Worm (Caenorhabditis elegans) whole organism, early embryonic: ENCODE measurements around the gene T06C12.11.

ENCODE experiments used
- B0310.2 ChIP-seq: sonication (generic microtip); optimal IDR thresholded peaks from 2 replicates; lab custom pipeline; 2016; ENCODE audit warnings: mild to moderate bottlenecking, missing genetic modification characterization, missing compliant biosample characterization
- F13C5.2 ChIP-seq: sonication (generic microtip); optimal IDR thresholded peaks from 2 replicates; lab custom pipeline; 2017; ENCODE audit warnings: mild to moderate bottlenecking, missing genetic modification characterization, inconsistent platforms, missing compliant biosample characterization
- aly-1 ChIP-seq: sonication (generic microtip); optimal IDR thresholded peaks from 2 replicates; lab custom pipeline; 2016; ENCODE audit warnings: missing genetic modification characterization, missing compliant biosample characterization
- ama-1 ChIP-seq: fragments of 150-350 bp; optimal IDR thresholded peaks from 2 replicates; lab custom pipeline; 2014
- ceh-13 ChIP-seq: fragments of 200-800 bp; sonication (Bioruptor generic); optimal IDR thresholded peaks from 2 replicates; lab custom pipeline; 2018; ENCODE audit warnings: mild to moderate bottlenecking, missing genetic modification characterization, missing compliant biosample characterization
- ceh-36 ChIP-seq: sonication (generic microtip); optimal IDR thresholded peaks from 2 replicates; lab custom pipeline; 2016; ENCODE audit warnings: missing genetic modification characterization, inconsistent platforms, missing compliant biosample characterization
- ets-7 ChIP-seq: sonication (generic microtip); optimal IDR thresholded peaks from 2 replicates; lab custom pipeline; 2016; ENCODE audit warnings: missing genotype, missing genetic modification characterization, missing compliant biosample characterization
- flt-1 ChIP-seq: fragments of 200-800 bp; sonication (Bioruptor generic); IDR thresholded peaks from 2 replicates; pipeline ENCODE4 v1.3.6; 2022; ENCODE audit warnings: missing genetic modification characterization, missing compliant biosample characterization
- hmbx-1 ChIP-seq: sonication (generic microtip); optimal IDR thresholded peaks from 2 replicates; lab custom pipeline; 2016; ENCODE audit warnings: mild to moderate bottlenecking, missing genetic modification characterization, missing compliant biosample characterization
- hmg-4 ChIP-seq: fragments of 200-800 bp; sonication (Bioruptor generic); optimal IDR thresholded peaks from 2 replicates; lab custom pipeline; 2018; ENCODE audit warnings: mild to moderate bottlenecking, missing genetic modification characterization, missing compliant biosample characterization
- hnd-1 ChIP-seq: sonication (generic microtip); optimal IDR thresholded peaks from 2 replicates; lab custom pipeline; 2016; ENCODE audit warnings: missing genetic modification characterization, missing compliant biosample characterization
- pes-1 ChIP-seq: fragments of 200-800 bp; sonication (Bioruptor generic); IDR thresholded peaks from 2 replicates; pipeline ENCODE4 v1.3.6; 2022; ENCODE audit warnings: missing genetic modification reagents, missing genetic modification characterization, missing compliant biosample characterization
- scrt-1 ChIP-seq: fragments of 200-800 bp; sonication (Bioruptor generic); IDR thresholded peaks from 2 replicates; pipeline ENCODE4 v1.3.6; 2022; ENCODE audit warnings: missing genetic modification characterization, missing compliant biosample characterization
- sea-1 ChIP-seq: fragments of 200-800 bp; sonication (Bioruptor generic); conservative IDR thresholded peaks from 2 replicates; pipeline ENCODE4 v1.3.6; 2022; ENCODE audit warnings: missing genetic modification characterization, missing compliant biosample characterization
- tbx-11 ChIP-seq: fragments of 200-800 bp; sonication (Bioruptor generic); IDR thresholded peaks from 2 replicates; pipeline ENCODE4 v1.3.6; 2022; ENCODE audit warnings: missing genetic modification characterization, missing compliant biosample characterization
- tbx-37 ChIP-seq: fragments of 200-800 bp; sonication (Bioruptor generic); conservative IDR thresholded peaks from 2 replicates; pipeline ENCODE4 v1.3.6; 2022; ENCODE audit warnings: missing genetic modification reagents, missing genetic modification characterization, missing compliant biosample characterization
- tra-4 ChIP-seq: sonication (generic microtip); optimal IDR thresholded peaks from 2 replicates; lab custom pipeline; 2017; ENCODE audit warnings: missing genetic modification characterization, missing compliant biosample characterization

The T06C12.11 gene

ce11 chrV:15914774-15915173 lies 22.0 kb downstream of the T06C12.11 start:
- no peak for TF ChIP-seq aly-1 (tag; lab: Kevin White, UChicago)
- TF ChIP-seq tra-4 (tag; lab: Kevin White, UChicago) = no peak
- TF ChIP-seq ceh-36 (tag; lab: Kevin White, UChicago) = no peak
- no peak for TF ChIP-seq tbx-37
- TF ChIP-seq tbx-11 (GFP tag; lab: Robert Waterston, UW) = no peak
- TF ChIP-seq pes-1 = no peak
- TF ChIP-seq F13C5.2 (tag; lab: Kevin White, UChicago) = no peak
- TF ChIP-seq flt-1 (GFP tag; lab: Robert Waterston, UW) = no peak
- no peak for TF ChIP-seq hnd-1 (tag; lab: Kevin White, UChicago)
- TF ChIP-seq ets-7 (tag; lab: Kevin White, UChicago) = no peak
- TF ChIP-seq ama-1 (lab: Kevin White, UChicago) = no peak
- no peak for TF ChIP-seq B0310.2
- no peak for TF ChIP-seq hmg-4 (GFP tag; lab: Kevin White, UChicago)
- TF ChIP-seq sea-1 (GFP tag; lab: Robert Waterston, UW) = no peak

ce11 chrV:15915307-15915706 lies 22.5 kb downstream of the T06C12.11 start:
- TF ChIP-seq ama-1 (lab: Kevin White, UChicago) (no peak), ceh-13 (GFP tag; lab: Kevin White, UChicago) (no peak), scrt-1 (no peak), F13C5.2 (tag; lab: Kevin White, UChicago) (no peak), ets-7 (tag; lab: Kevin White, UChicago) (no peak), B0310.2 (no peak), tbx-37 (no peak)

- TF ChIP-seq ceh-13 (GFP tag; lab: Kevin White, UChicago) = no peak
- no peak for TF ChIP-seq hnd-1 (tag; lab: Kevin White, UChicago)
- TF ChIP-seq ama-1 (lab: Kevin White, UChicago) = no peak
- TF ChIP-seq F13C5.2 (tag; lab: Kevin White, UChicago) = no peak
- no peak for TF ChIP-seq flt-1 (GFP tag; lab: Robert Waterston, UW)
- TF ChIP-seq tbx-11 (GFP tag; lab: Robert Waterston, UW) = no peak
- TF ChIP-seq aly-1 (tag; lab: Kevin White, UChicago) = no peak
- TF ChIP-seq pes-1 = no peak
- no peak for TF ChIP-seq scrt-1
- no peak for TF ChIP-seq hmg-4 (GFP tag; lab: Kevin White, UChicago)
- TF ChIP-seq hmbx-1 (tag; lab: Kevin White, UChicago) = no peak
- no peak for TF ChIP-seq ceh-36 (tag; lab: Kevin White, UChicago)
These were observed 23.1 kb downstream of the T06C12.11 start, which contains the start of gene gst-38 for ce11 chrV:15915919-15916318. Gene gst-38 (minus strand): TSS chrV:15916070.

- no peak for TF ChIP-seq ets-7 (tag; lab: Kevin White, UChicago)
These were observed 24.7 kb downstream of the T06C12.11 start, which contains the start of gene F35E8.9 for ce11 chrV:15917458-15917857. Gene F35E8.9 (minus strand): TSS chrV:15917558.

ce11 chrV:15920273-15920672 lies 27.5 kb downstream of the T06C12.11 start, which contains the start of gene F35E8.10:
Gene F35E8.10 (minus strand): TSS chrV:15920373.
- TF ChIP-seq hnd-1 (tag; lab: Kevin White, UChicago) (no peak), scrt-1 (no peak), aly-1 (tag; lab: Kevin White, UChicago) (no peak), ama-1 (lab: Kevin White, UChicago) (no peak), sea-1 (GFP tag; lab: Robert Waterston, UW) (no peak), hmbx-1 (tag; lab: Kevin White, UChicago) (no peak), ets-7 (tag; lab: Kevin White, UChicago) (no peak), flt-1 (GFP tag; lab: Robert Waterston, UW) (no peak), tbx-37 (no peak), pes-1 (no peak), ceh-36 (tag; lab: Kevin White, UChicago) (no peak), tbx-11 (GFP tag; lab: Robert Waterston, UW) (no peak), F13C5.2 (tag; lab: Kevin White, UChicago) (no peak), B0310.2 (no peak), hmg-4 (GFP tag; lab: Kevin White, UChicago) (no peak), ceh-13 (GFP tag; lab: Kevin White, UChicago) (no peak)

- TF ChIP-seq hnd-1 (tag; lab: Kevin White, UChicago) = no peak
- no peak for TF ChIP-seq ama-1 (lab: Kevin White, UChicago)
- no peak for TF ChIP-seq tra-4 (tag; lab: Kevin White, UChicago)
- no peak for TF ChIP-seq flt-1 (GFP tag; lab: Robert Waterston, UW)
- TF ChIP-seq F13C5.2 (tag; lab: Kevin White, UChicago) = no peak
- no peak for TF ChIP-seq B0310.2
- no peak for TF ChIP-seq hmbx-1 (tag; lab: Kevin White, UChicago)
- no peak for TF ChIP-seq tbx-11 (GFP tag; lab: Robert Waterston, UW)
- TF ChIP-seq scrt-1 = no peak
- no peak for TF ChIP-seq tbx-37
- TF ChIP-seq ets-7 (tag; lab: Kevin White, UChicago) = no peak
- no peak for TF ChIP-seq ceh-36 (tag; lab: Kevin White, UChicago)
- TF ChIP-seq pes-1 = no peak
- no peak for TF ChIP-seq sea-1 (GFP tag; lab: Robert Waterston, UW)
- no peak for TF ChIP-seq aly-1 (tag; lab: Kevin White, UChicago)
- TF ChIP-seq ceh-13 (GFP tag; lab: Kevin White, UChicago) = no peak
- no peak for TF ChIP-seq hmg-4 (GFP tag; lab: Kevin White, UChicago)
These were observed 28.3 kb downstream of the T06C12.11 start, which contains the start of gene cdr-1 for ce11 chrV:15921102-15921501. Gene cdr-1 (plus strand): TSS chrV:15921309.

- no peak for TF ChIP-seq B0310.2
- TF ChIP-seq sea-1 (GFP tag; lab: Robert Waterston, UW) = no peak
- TF ChIP-seq tbx-11 (GFP tag; lab: Robert Waterston, UW) = no peak
- no peak for TF ChIP-seq aly-1 (tag; lab: Kevin White, UChicago)
- TF ChIP-seq scrt-1 = no peak
- no peak for TF ChIP-seq F13C5.2 (tag; lab: Kevin White, UChicago)
- TF ChIP-seq tra-4 (tag; lab: Kevin White, UChicago) = no peak
- no peak for TF ChIP-seq pes-1
- no peak for TF ChIP-seq ceh-13 (GFP tag; lab: Kevin White, UChicago)
- TF ChIP-seq flt-1 (GFP tag; lab: Robert Waterston, UW) = no peak
- no peak for TF ChIP-seq ceh-36 (tag; lab: Kevin White, UChicago)
- no peak for TF ChIP-seq hmbx-1 (tag; lab: Kevin White, UChicago)
- no peak for TF ChIP-seq ets-7 (tag; lab: Kevin White, UChicago)
- TF ChIP-seq ama-1 (lab: Kevin White, UChicago) = no peak
- TF ChIP-seq tbx-37 = no peak
- no peak for TF ChIP-seq hnd-1 (tag; lab: Kevin White, UChicago)
- TF ChIP-seq hmg-4 (GFP tag; lab: Kevin White, UChicago) = no peak
These were observed 30.2 kb downstream of the T06C12.11 start, which contains the start of gene F35E8.13 for ce11 chrV:15922979-15923378. Gene F35E8.13 (plus strand): TSS chrV:15923279.
